Fruit fly (Drosophila melanogaster): ENCODE data around the gene pcx.

Gene pcx

dm6 chrX:2184563-2184962 is 40.5 kb upstream of the pcx start, which contains the start of the genes Nmd3 and CG17776 (continued):
- TF ChIP-seq Hr39 (optimal IDR thresholded peaks at IDR 0.05) (no peak), CG2116 (GFP tag; optimal IDR thresholded peaks at IDR 0.05) (peak; percentile 77), yki (optimal IDR thresholded peaks at IDR 0.05) (no peak), CG4404 (GFP tag; IDR thresholded peaks at IDR 0.05) (no peak), CG43689 (GFP tag; IDR thresholded peaks at IDR 0.05) (no peak), Fer2 (tag; optimal IDR thresholded peaks at IDR 0.05) (no peak), CG17186 (GFP tag; optimal IDR thresholded peaks at IDR 0.05) (peak; percentile 33), CG15514 (GFP tag; optimal IDR thresholded peaks at IDR 0.05) (peak; percentile 64), Camta (GFP tag; optimal IDR thresholded peaks at IDR 0.05) (no peak), gem (tag; optimal IDR thresholded peaks at IDR 0.05) (no peak), knrl (GFP tag; IDR thresholded peaks at IDR 0.05; ENCODE audit: partially characterized antibody) (peak; percentile 58; the same call in 2 of the 3 replicates), lola (GFP tag; optimal IDR thresholded peaks at IDR 0.05) (peak in 1 of 3 experiments; percentile 15), CG18262 (tag; optimal IDR thresholded peaks at IDR 0.05) (peak; percentile 7), Dp (GFP tag; optimal IDR thresholded peaks at IDR 0.05) (peak; percentile 42), CG14710 (tag; optimal IDR thresholded peaks at IDR 0.05) (peak; percentile 45), Drgx (GFP tag; IDR thresholded peaks at IDR 0.05) (no peak), Max (GFP tag; optimal IDR thresholded peaks at IDR 0.05) (peak; percentile 90), tll (GFP tag; optimal IDR thresholded peaks at IDR 0.05) (no peak), so (GFP tag; IDR thresholded peaks at IDR 0.05) (no peak), onecut (GFP tag; IDR thresholded peaks at IDR 0.05) (0 out of 2 replicates have a peak, but pooled peaks have one; percentile 6), dpn (GFP tag; optimal IDR thresholded peaks at IDR 0.05) (peak in 1 of 2 experiments; percentile 5), CG6791 (GFP tag; IDR thresholded peaks at IDR 0.05; ENCODE audit: partially characterized antibody) (peak; percentile 60; the same call in 2 of the 3 replicates), Kr (GFP tag; optimal IDR thresholded peaks at IDR 0.05) (no peak), zen (tag; optimal IDR thresholded peaks at IDR 0.05) (no peak), HLH4C (GFP tag; IDR thresholded peaks at IDR 0.05; ENCODE audit: partially characterized antibody) (peak; percentile 88), btn (GFP tag; optimal IDR thresholded peaks at IDR 0.05) (no peak), bab2 (GFP tag; optimal IDR thresholded peaks at IDR 0.05) (no peak), Tbp (GFP tag; optimal IDR thresholded peaks at IDR 0.05) (peak; percentile 30), bbx (GFP tag; IDR thresholded peaks at IDR 0.05; ENCODE audit: partially characterized antibody) (peak; percentile 37; the same call in 1 of the 2 replicates), CG7786 (GFP tag; optimal IDR thresholded peaks at IDR 0.05) (peak; percentile 17), sens-2 (GFP tag; IDR thresholded peaks at IDR 0.05) (no peak), Lim3 (GFP tag; IDR thresholded peaks at IDR 0.05) (no peak), CG30403 (GFP tag; optimal IDR thresholded peaks at IDR 0.05) (peak; percentile 10), CG7987 (GFP tag; optimal IDR thresholded peaks at IDR 0.05) (no peak), NFAT (GFP tag; IDR thresholded peaks at IDR 0.05) (no peak), sima (GFP tag; optimal IDR thresholded peaks at IDR 0.05) (no peak), CG31365 (tag; optimal IDR thresholded peaks at IDR 0.05) (no peak), zen2 (GFP tag; IDR thresholded peaks at IDR 0.05; ENCODE audit: partially characterized antibody) (peak; percentile 63; the same call in 2 of the 3 replicates), CG12659 (GFP tag; optimal IDR thresholded peaks at IDR 0.05) (peak; percentile 33), CG8281 (tag; optimal IDR thresholded peaks at IDR 0.05) (no peak), esg (GFP tag; conservative IDR thresholded peaks at IDR 0.05) (no peak), CG12391 (tag; optimal IDR thresholded peaks at IDR 0.05) (peak; percentile 30), kni (GFP tag; optimal IDR thresholded peaks at IDR 0.05) (no peak), CG3847 (GFP tag; IDR thresholded peaks at IDR 0.05) (0 out of 2 replicates have a peak, but pooled peaks have one; percentile 5), wor (GFP tag; IDR thresholded peaks at IDR 0.05) (no peak), CG6254 (GFP tag; optimal IDR thresholded peaks at IDR 0.05) (peak; percentile 40), Antp (GFP tag; optimal IDR thresholded peaks at IDR 0.05) (no peak), shn (GFP tag; optimal IDR thresholded peaks at IDR 0.05) (peak; percentile 26), CG13624 (GFP tag; optimal IDR thresholded peaks at IDR 0.05) (peak; percentile 46), Scr (GFP tag; IDR thresholded peaks at IDR 0.05; ENCODE audit: partially characterized antibody) (peak; percentile 73)
